Fruit fly (Drosophila melanogaster): Measurements from ENCODE around the gene CG13288.

DNA sequence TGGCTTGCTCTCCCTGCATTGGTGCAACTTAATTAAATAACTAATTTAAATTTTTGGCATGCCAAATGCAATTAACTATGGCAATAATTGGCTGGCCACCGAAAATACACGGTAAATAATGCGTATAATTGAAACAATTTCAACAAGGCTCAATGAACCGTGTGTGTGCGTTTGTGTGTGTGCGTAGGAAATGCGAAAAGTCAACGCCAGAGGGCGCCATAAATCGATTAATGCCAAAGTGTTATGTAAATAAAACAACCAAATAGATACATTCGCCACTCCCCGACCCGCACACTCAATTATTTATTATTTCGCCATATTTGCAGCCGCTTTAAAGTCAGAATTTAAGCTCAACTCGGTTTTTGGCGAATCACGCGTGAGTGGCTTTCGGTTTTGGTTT lies 50.0 kb downstream of the CG13288 start:
- no peak for TF ChIP-seq pan (optimal IDR thresholded peaks at IDR 0.05)
- no peak for TF ChIP-seq Dll (optimal IDR thresholded peaks at IDR 0.05)
- no peak for TF ChIP-seq EcR (GFP tag; optimal IDR thresholded peaks at IDR 0.05)
- TF ChIP-seq psq (optimal IDR thresholded peaks at IDR 0.05): no peak
- no peak for TF ChIP-seq usp (GFP tag; optimal IDR thresholded peaks at IDR 0.05)
